Fruit fly (Drosophila melanogaster) whole organism, embryonic: ENCODE data around the gene Cpr97Ea.

Experiments
- CG10209 ChIP-seq: fragments of 200-800 bp; sonication (Bioruptor generic); optimal IDR thresholded peaks from 3 replicates; lab custom pipeline; 2017; ENCODE audit warnings: missing biosample characterization, mild to moderate bottlenecking, missing genetic modification characterization, missing genetic modification reagents
- CG10366 ChIP-seq: fragments of 200-800 bp; sonication (Bioruptor generic); IDR thresholded peaks from 2 replicates; pipeline ENCODE4 v1.3.6; 2022; ENCODE audit warnings: missing biosample characterization, missing genetic modification characterization
- CG10565 ChIP-seq: fragments of 200-800 bp; sonication (Bioruptor generic); optimal IDR thresholded peaks from 3 replicates; lab custom pipeline; 2016; ENCODE audit warnings: missing biosample characterization, mild to moderate bottlenecking, missing genetic modification characterization
- CG11247 ChIP-seq: fragments of 200-800 bp; sonication (Bioruptor generic); IDR thresholded peaks from 2 replicates; pipeline ENCODE4 v1.3.6; 2022; ENCODE audit warnings: missing biosample characterization, missing genetic modification characterization
- CG11695 ChIP-seq: fragments of 200-800 bp; sonication (Bioruptor generic); IDR thresholded peaks from 3 replicates; pipeline ENCODE4 v1.3.6; 2022; ENCODE audit warnings: missing biosample characterization, missing genetic modification characterization
- CG13424 ChIP-seq: fragments of 200-800 bp; sonication (Bioruptor generic); optimal IDR thresholded peaks from 2 replicates; lab custom pipeline; 2019; ENCODE audit warnings: missing biosample characterization, mild to moderate bottlenecking, missing genetic modification characterization, moderate library complexity
- CG15696 ChIP-seq: fragments of 200-800 bp; sonication (Bioruptor generic); optimal IDR thresholded peaks from 2 replicates; lab custom pipeline; 2019; ENCODE audit warnings: missing biosample characterization, mild to moderate bottlenecking, missing genetic modification characterization, moderate library complexity
- CG17612 ChIP-seq: fragments of 200-800 bp; sonication (Bioruptor generic); IDR thresholded peaks from 2 replicates; pipeline ENCODE4 v1.3.6; 2022; ENCODE audit warnings: missing biosample characterization, missing genetic modification characterization
- CG18011 ChIP-seq: fragments of 200-800 bp; sonication (Bioruptor generic); optimal IDR thresholded peaks from 2 replicates; lab custom pipeline; 2017; ENCODE audit warnings: missing biosample characterization, missing genetic modification characterization, mild to moderate bottlenecking, moderate library complexity, missing genotype
- CG2129 ChIP-seq: fragments of 200-800 bp; sonication (Bioruptor generic); IDR thresholded peaks from 2 replicates; pipeline ENCODE4 v1.3.6; 2022; ENCODE audit warnings: missing biosample characterization, missing genetic modification characterization; ENCODE audit not compliant: partially characterized antibody
- CG2889 ChIP-seq: fragments of 200-800 bp; sonication (Bioruptor generic); IDR thresholded peaks from 3 replicates; pipeline ENCODE4 v1.3.6; 2022; ENCODE audit warnings: missing biosample characterization, missing genetic modification characterization
- CG30431 ChIP-seq: fragments of 200-800 bp; sonication (Bioruptor generic); optimal IDR thresholded peaks from 2 replicates; lab custom pipeline; 2017; ENCODE audit warnings: missing biosample characterization, missing genetic modification characterization
- CG32532 ChIP-seq: fragments of 200-800 bp; sonication (Bioruptor generic); IDR thresholded peaks from 2 replicates; pipeline ENCODE4 v1.3.6; 2022; ENCODE audit warnings: missing biosample characterization, missing genetic modification characterization
- CG33557 ChIP-seq: fragments of 200-800 bp; sonication (Bioruptor generic); optimal IDR thresholded peaks from 2 replicates; lab custom pipeline; 2019; ENCODE audit warnings: missing biosample characterization, mild to moderate bottlenecking, missing genetic modification characterization, moderate library complexity
- CG3995 ChIP-seq: fragments of 200-800 bp; sonication (Bioruptor generic); optimal IDR thresholded peaks from 3 replicates; lab custom pipeline; 2016; ENCODE audit warnings: missing biosample characterization, missing genetic modification characterization
- CG42726 ChIP-seq: fragments of 200-800 bp; sonication (Bioruptor generic); IDR thresholded peaks from 2 replicates; pipeline ENCODE4 v1.3.6; 2022; ENCODE audit warnings: missing biosample characterization, missing genetic modification characterization; ENCODE audit not compliant: partially characterized antibody
- CG4360 ChIP-seq: fragments of 200-800 bp; sonication (Bioruptor generic); IDR thresholded peaks from 2 replicates; pipeline ENCODE4 v1.3.6; 2022; ENCODE audit warnings: missing biosample characterization, missing genetic modification characterization
- CG4707 ChIP-seq: fragments of 200-800 bp; sonication (Bioruptor generic); optimal IDR thresholded peaks from 2 replicates; lab custom pipeline; 2018; ENCODE audit warnings: missing biosample characterization, mild to moderate bottlenecking, missing genetic modification characterization, moderate library complexity
- CG6813 ChIP-seq: fragments of 200-800 bp; sonication (Bioruptor generic); optimal IDR thresholded peaks from 2 replicates; lab custom pipeline; 2017; ENCODE audit warnings: missing biosample characterization, missing genetic modification characterization, mild to moderate bottlenecking, moderate library complexity, missing genetic modification reagents
- CG7357 ChIP-seq: fragments of 200-800 bp; sonication (Bioruptor generic); IDR thresholded peaks from 3 replicates; pipeline ENCODE4 v1.3.6; 2022; ENCODE audit warnings: missing biosample characterization, missing genetic modification characterization
- CG9817 ChIP-seq: fragments of 200-800 bp; sonication (Bioruptor generic); optimal IDR thresholded peaks from 2 replicates; lab custom pipeline; 2018; ENCODE audit warnings: missing biosample characterization, mild to moderate bottlenecking, missing genetic modification characterization, moderate library complexity
- Chrac-16 ChIP-seq: fragments of 200-800 bp; sonication (Bioruptor generic); optimal IDR thresholded peaks from 3 replicates; lab custom pipeline; 2016; ENCODE audit warnings: missing biosample characterization, missing genetic modification characterization
- D19B ChIP-seq: fragments of 200-800 bp; sonication (Bioruptor generic); optimal IDR thresholded peaks from 2 replicates; lab custom pipeline; 2017; ENCODE audit warnings: missing biosample characterization, mild to moderate bottlenecking, missing genetic modification characterization
- Ets97D ChIP-seq: fragments of 200-800 bp; sonication (Bioruptor generic); optimal IDR thresholded peaks from 3 replicates; lab custom pipeline; 2016; ENCODE audit warnings: missing biosample characterization, missing genetic modification characterization
- Fer1 ChIP-seq: fragments of 200-800 bp; sonication (Bioruptor generic); optimal IDR thresholded peaks from 2 replicates; lab custom pipeline; 2017; ENCODE audit warnings: missing biosample characterization, mild to moderate bottlenecking, missing genetic modification characterization
- H15 ChIP-seq: fragments of 200-800 bp; sonication (Bioruptor generic); IDR thresholded peaks from 3 replicates; pipeline ENCODE4 v1.3.6; 2022; ENCODE audit warnings: missing biosample characterization, missing genetic modification characterization
- NFAT ChIP-seq: fragments of 200-800 bp; sonication (Bioruptor generic); IDR thresholded peaks from 2 replicates; pipeline ENCODE4 v1.3.6; 2022; ENCODE audit warnings: missing biosample characterization, missing genetic modification characterization
- Nf-YA ChIP-seq: fragments of 200-800 bp; sonication (Bioruptor generic); IDR thresholded peaks from 2 replicates; pipeline ENCODE4 v1.3.6; 2022; ENCODE audit warnings: missing biosample characterization, missing genetic modification characterization
- PHDP ChIP-seq: fragments of 200-800 bp; sonication (Bioruptor generic); optimal IDR thresholded peaks from 3 replicates; lab custom pipeline; 2018; ENCODE audit warnings: missing biosample characterization, mild to moderate bottlenecking, missing genetic modification characterization, moderate library complexity
- Scr ChIP-seq: fragments of 200-800 bp; sonication (Bioruptor generic); IDR thresholded peaks from 2 replicates; pipeline ENCODE4 v1.3.6; 2022; ENCODE audit warnings: missing biosample characterization, missing genetic modification characterization; ENCODE audit not compliant: partially characterized antibody
- Sry-β ChIP-seq: fragments of 200-800 bp; sonication (Bioruptor generic); optimal IDR thresholded peaks from 2 replicates; lab custom pipeline; 2018; ENCODE audit warnings: missing biosample characterization, mild to moderate bottlenecking, missing genetic modification characterization, moderate library complexity
- ac ChIP-seq: fragments of 200-800 bp; sonication (Bioruptor generic); optimal IDR thresholded peaks from 3 replicates; lab custom pipeline; 2017; ENCODE audit warnings: missing biosample characterization, mild to moderate bottlenecking, missing genetic modification characterization
- bab2 ChIP-seq: fragments of 200-800 bp; sonication (Bioruptor generic); optimal IDR thresholded peaks from 2 replicates; lab custom pipeline; 2016; ENCODE audit warnings: missing biosample characterization, missing genetic modification characterization
- bsh ChIP-seq, 2 experiments: fragments of 200-800 bp; sonication (Bioruptor generic); optimal IDR thresholded peaks; 2 replicates each; lab custom pipeline; 2017 to 2018; ENCODE audit warnings: mild to moderate bottlenecking in 2 of 2, missing biosample characterization in 2 of 2, missing genetic modification characterization in 2 of 2, moderate library complexity in 1 of 2
- cad ChIP-seq: fragments of >200 bp; optimal IDR thresholded peaks from 2 replicates; lab custom pipeline; 2017; ENCODE audit warnings: missing biosample characterization, missing genetic modification characterization
- dmrt11E ChIP-seq: fragments of 200-800 bp; sonication (Bioruptor generic); optimal IDR thresholded peaks from 3 replicates; lab custom pipeline; 2018; ENCODE audit warnings: missing biosample characterization, mild to moderate bottlenecking, missing genetic modification characterization, moderate library complexity
- fd3F ChIP-seq: fragments of 200-800 bp; sonication (Bioruptor generic); optimal IDR thresholded peaks from 2 replicates; lab custom pipeline; 2018; ENCODE audit warnings: missing biosample characterization, mild to moderate bottlenecking, missing genetic modification characterization, moderate library complexity
- fru ChIP-seq: fragments of >200 bp; optimal IDR thresholded peaks from 2 replicates; lab custom pipeline; 2017
- gsb ChIP-seq: fragments of 200-800 bp; sonication (Bioruptor generic); IDR thresholded peaks from 2 replicates; pipeline ENCODE4 v1.3.6; 2022; ENCODE audit warnings: missing biosample characterization, missing genetic modification characterization
- kah ChIP-seq: fragments of 200-800 bp; sonication (Bioruptor generic); optimal IDR thresholded peaks from 2 replicates; lab custom pipeline; 2018; ENCODE audit warnings: missing biosample characterization, mild to moderate bottlenecking, missing genetic modification characterization
- nmo ChIP-seq: fragments of 200-800 bp; sonication (Bioruptor generic); optimal IDR thresholded peaks from 2 replicates; lab custom pipeline; 2018; ENCODE audit warnings: missing biosample characterization, mild to moderate bottlenecking, missing genetic modification characterization, moderate library complexity
- otp ChIP-seq: fragments of 200-800 bp; sonication (Bioruptor generic); IDR thresholded peaks from 3 replicates; pipeline ENCODE4, ENCODE4 v1.3.6; 2022; ENCODE audit warnings: missing biosample characterization, missing genetic modification characterization
- p53 ChIP-seq: fragments of 200-800 bp; sonication (Bioruptor generic); optimal IDR thresholded peaks from 2 replicates; lab custom pipeline; 2016; ENCODE audit warnings: missing biosample characterization, missing genetic modification characterization
- pzg ChIP-seq: fragments of 200-800 bp; sonication (Bioruptor generic); optimal IDR thresholded peaks from 3 replicates; lab custom pipeline; 2018; ENCODE audit warnings: missing biosample characterization, mild to moderate bottlenecking, missing genetic modification characterization, moderate library complexity
- rib ChIP-seq: fragments of 200-800 bp; sonication (Bioruptor generic); IDR thresholded peaks from 2 replicates; pipeline ENCODE4 v1.3.6; 2022; ENCODE audit warnings: missing biosample characterization, missing genetic modification characterization
- sr ChIP-seq: fragments of 200-800 bp; sonication (Bioruptor generic); IDR thresholded peaks from 3 replicates; pipeline ENCODE4 v1.3.6; 2022; ENCODE audit warnings: missing biosample characterization, missing genetic modification characterization
- stwl ChIP-seq: fragments of 200-800 bp; sonication (Bioruptor generic); optimal IDR thresholded peaks from 3 replicates; lab custom pipeline; 2018; ENCODE audit warnings: missing biosample characterization, mild to moderate bottlenecking, missing genetic modification characterization, moderate library complexity
- trh ChIP-seq: fragments of 200-800 bp; sonication (Bioruptor generic); optimal IDR thresholded peaks from 2 replicates; lab custom pipeline; 2016; ENCODE audit warnings: missing biosample characterization, missing genetic modification characterization
- tup ChIP-seq: fragments of 200-800 bp; sonication (Bioruptor generic); optimal IDR thresholded peaks from 2 replicates; lab custom pipeline; 2016; ENCODE audit warnings: missing biosample characterization, mild to moderate bottlenecking, missing genetic modification characterization, moderate library complexity
- z ChIP-seq: fragments of 200-800 bp; sonication (Bioruptor generic); IDR thresholded peaks from 3 replicates; pipeline ENCODE4 v1.3.6; 2022; ENCODE audit warnings: missing biosample characterization, missing genetic modification characterization
- zf30C ChIP-seq: fragments of 200-800 bp; sonication (Bioruptor generic); optimal IDR thresholded peaks from 3 replicates; lab custom pipeline; 2018; ENCODE audit warnings: missing biosample characterization, mild to moderate bottlenecking, missing genetic modification characterization
- zfh1 ChIP-seq: fragments of 200-800 bp; sonication (Bioruptor generic); IDR thresholded peaks from 3 replicates; pipeline ENCODE4 v1.3.6; 2022; ENCODE audit warnings: missing biosample characterization, missing genetic modification characterization

The Cpr97Ea gene

DNA sequence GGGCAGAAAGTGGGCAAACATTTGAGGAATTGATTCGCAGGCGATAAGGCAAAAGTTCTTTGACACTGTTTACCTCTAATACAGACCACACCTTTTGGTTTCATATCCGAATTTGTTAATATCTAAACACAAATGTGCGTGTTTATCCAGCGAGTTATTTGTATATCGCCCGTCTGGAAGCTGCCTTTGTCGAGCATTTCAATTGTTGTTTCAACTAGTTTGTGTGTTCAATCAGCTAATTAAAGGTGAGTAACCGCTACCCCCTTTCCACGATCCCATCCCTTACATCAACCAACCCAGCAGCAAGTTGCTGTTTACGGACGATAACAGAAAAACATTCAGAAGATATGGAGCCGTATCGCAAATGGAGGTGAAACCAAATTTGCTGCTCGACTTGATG lies 43.8 kb upstream of the Cpr97Ea start (continued):
- TF ChIP-seq CG10565 (GFP tag; lab: Kevin White, UChicago) (no peak), CG10366 (GFP tag; lab: Robert Waterston, UW) (no peak), bsh (GFP tag; optimal IDR thresholded peaks at IDR 0.05; lab: Kevin White, UChicago) (no peak), tup (GFP tag; lab: Kevin White, UChicago) (peak; percentile 4), zfh1 (no peak), cad (no peak), H15 (GFP tag; lab: Robert Waterston, UW) (no peak), Sry-β (no peak), kah (GFP tag; lab: Kevin White, UChicago) (no peak), otp (GFP tag; lab: Robert Waterston, UW) (no peak), z (GFP tag; lab: Robert Waterston, UW) (no peak), trh (GFP tag; lab: Kevin White, UChicago) (no peak), CG6813 (GFP tag; lab: Kevin White, UChicago) (peak; percentile 68), bab2 (GFP tag; lab: Kevin White, UChicago) (peak; percentile 28), Ets97D (GFP tag; lab: Kevin White, UChicago) (no peak), pzg (GFP tag; lab: Kevin White, UChicago) (peak; percentile 9), CG4360 (GFP tag; lab: Robert Waterston, UW) (no peak), nmo (GFP tag; lab: Kevin White, UChicago) (no peak), CG7357 (GFP tag; lab: Robert Waterston, UW) (no peak), CG4707 (GFP tag; lab: Kevin White, UChicago) (no peak), NFAT (peak; percentile 24; the same call in 1 of the 2 replicates), gsb (no peak), CG17612 (GFP tag; lab: Robert Waterston, UW) (no peak), CG33557 (no peak), CG15696 (tag; lab: Kevin White, UChicago) (no peak), CG2129 (no peak), PHDP (tag; lab: Kevin White, UChicago) (peak; percentile 57), CG3995 (GFP tag; lab: Kevin White, UChicago) (no peak), CG32532 (GFP tag; lab: Robert Waterston, UW) (peak; percentile 43; the same call in 1 of the 2 replicates), Scr (no peak), fd3F (GFP tag; lab: Kevin White, UChicago) (peak; percentile 61), D19B (GFP tag; lab: Kevin White, UChicago) (no peak), Chrac-16 (GFP tag; lab: Kevin White, UChicago) (no peak), stwl (tag; lab: Kevin White, UChicago) (no peak), CG42726 (GFP tag; lab: Robert Waterston, UW) (no peak), CG30431 (no peak), ac (no peak), CG13424 (peak; percentile 18), fru (lab: Kevin White, UChicago) (no peak), Fer1 (peak; percentile 78), CG11247 (GFP tag; lab: Robert Waterston, UW) (peak; percentile 48; the same call in 1 of the 2 replicates), p53 (no peak), CG9817 (tag; lab: Kevin White, UChicago) (peak; percentile 41), CG10209 (GFP tag; lab: Kevin White, UChicago) (peak; percentile 72), rib (GFP tag; lab: Robert Waterston, UW) (peak; percentile 66), Nf-YA (GFP tag; lab: Robert Waterston, UW) (no peak), zf30C (GFP tag; lab: Kevin White, UChicago) (no peak), CG11695 (GFP tag; lab: Robert Waterston, UW) (0 out of 3 replicates have a peak, but pooled peaks have one; percentile 42), CG2889 (no peak), dmrt11E (tag; lab: Kevin White, UChicago) (no peak), sr (no peak), CG18011 (peak; percentile 24)
